Worm (Caenorhabditis elegans) whole organism, L4 larva: ENCODE data around the gene M176.16.

Experiments used
- F37D6.2 ChIP-seq: sonication (generic microtip); optimal IDR thresholded peaks from 2 replicates; lab custom pipeline; 2016; ENCODE audit warnings: mild to moderate bottlenecking, missing genetic modification characterization, missing compliant biosample characterization
- T26A8.4 ChIP-seq: fragments of 200-800 bp; sonication (Bioruptor generic); IDR thresholded peaks from 2 replicates; pipeline ENCODE4 v1.3.6; 2022; ENCODE audit warnings: missing genetic modification characterization, missing compliant biosample characterization
- Y48G9A.11 ChIP-seq: fragments of 200-800 bp; sonication (Bioruptor generic); IDR thresholded peaks from 2 replicates; pipeline ENCODE4 v1.3.6; 2022; ENCODE audit warnings: missing genetic modification reagents, missing genetic modification characterization, missing compliant biosample characterization
- aha-1 ChIP-seq: fragments of 150-350 bp; peaks from one replicate; lab custom pipeline; 2014; ENCODE audit warnings: missing biosample characterization, missing genetic modification characterization
- aly-2 ChIP-seq: sonication (generic microtip); optimal IDR thresholded peaks from 2 replicates; lab custom pipeline; 2018; ENCODE audit warnings: missing biosample characterization, missing genetic modification characterization
- ceh-62 ChIP-seq: sonication (generic microtip); optimal IDR thresholded peaks from 2 replicates; lab custom pipeline; 2017; ENCODE audit warnings: missing biosample characterization, missing genetic modification characterization
- ceh-82 ChIP-seq: sonication (generic microtip); optimal IDR thresholded peaks from 2 replicates; lab custom pipeline; 2017; ENCODE audit warnings: missing biosample characterization, missing genetic modification characterization
- ces-1 ChIP-seq: fragments of 150-350 bp; sonication (generic microtip); optimal IDR thresholded peaks from 4 replicates; lab custom pipeline; 2014; ENCODE audit warnings: missing biosample characterization, missing genetic modification reagents, missing genetic modification characterization
- ctbp-1 ChIP-seq: fragments of 200-800 bp; sonication (Bioruptor generic); IDR thresholded peaks from 2 replicates; pipeline ENCODE4 v1.3.6; 2022; ENCODE audit warnings: missing genetic modification reagents, missing genetic modification characterization, missing compliant biosample characterization
- daf-8 ChIP-seq: fragments of 200-800 bp; sonication (Bioruptor generic); IDR thresholded peaks from 2 replicates; pipeline ENCODE4 v1.3.6; 2022; ENCODE audit warnings: missing genetic modification characterization, missing compliant biosample characterization
- dmd-6 ChIP-seq: fragments of 200-800 bp; sonication (Bioruptor generic); IDR thresholded peaks from 2 replicates; pipeline ENCODE4 v1.3.6; 2022; ENCODE audit warnings: missing genetic modification reagents, missing genetic modification characterization, missing compliant biosample characterization
- dmd-8 ChIP-seq: fragments of 200-800 bp; sonication (Bioruptor generic); IDR thresholded peaks from 2 replicates; pipeline ENCODE4 v1.3.6; 2022; ENCODE audit warnings: missing genetic modification characterization, missing compliant biosample characterization
- dmd-9 ChIP-seq: fragments of 200-800 bp; sonication (Bioruptor generic); IDR thresholded peaks from 2 replicates; pipeline ENCODE4 v1.3.6; 2022; ENCODE audit warnings: missing genetic modification reagents, missing genetic modification characterization, missing compliant biosample characterization
- fkh-10 ChIP-seq: fragments of 150-350 bp; optimal IDR thresholded peaks from 2 replicates; lab custom pipeline; 2014; ENCODE audit warnings: missing biosample characterization, missing genetic modification reagents, missing genetic modification characterization
- fos-1 ChIP-seq: fragments of 150-350 bp; optimal IDR thresholded peaks from 2 replicates; lab custom pipeline; 2014; ENCODE audit warnings: missing biosample characterization, missing genetic modification characterization
- hif-1 ChIP-seq, 2 experiments: sonication (generic microtip); optimal IDR thresholded peaks; 2 replicates each; lab custom pipeline; 2016 to 2017; ENCODE audit warnings: missing compliant biosample characterization in 2 of 2, missing genetic modification characterization in 2 of 2, missing genetic modification reagents in 2 of 2, missing genotype in 2 of 2, mild to moderate bottlenecking in 1 of 2
- hlh-30 ChIP-seq: sonication (generic microtip); optimal IDR thresholded peaks from 2 replicates; lab custom pipeline; 2017; ENCODE audit warnings: antibody characterized with exemption, mild to moderate bottlenecking, missing genetic modification characterization, missing compliant biosample characterization; ENCODE audit not compliant: insufficient read depth
- hmg-1.1 ChIP-seq: fragments of 200-800 bp; sonication (Bioruptor generic); IDR thresholded peaks from 2 replicates; pipeline ENCODE4 v1.3.6; 2022; ENCODE audit warnings: missing genetic modification reagents, missing genetic modification characterization, missing compliant biosample characterization
- jun-1 ChIP-seq: fragments of 150-350 bp; optimal IDR thresholded peaks from 2 replicates; lab custom pipeline; 2014; ENCODE audit warnings: missing biosample characterization, missing genetic modification reagents, missing genetic modification characterization
- lim-7 ChIP-seq: fragments of 200-800 bp; sonication (Bioruptor generic); IDR thresholded peaks from 2 replicates; pipeline ENCODE4 v1.3.6; 2022; ENCODE audit warnings: missing genetic modification characterization, missing compliant biosample characterization
- madf-5 ChIP-seq, 2 experiments: fragments of 200-800 bp; sonication (Bioruptor generic); IDR thresholded peaks; 2 replicates each; pipeline ENCODE4 v1.3.6; 2022; ENCODE audit warnings: missing compliant biosample characterization in 2 of 2, missing genetic modification characterization in 2 of 2
- mdl-1 ChIP-seq, 2 experiments: fragments of 150-350 bp in 1 of 2; sonication (generic microtip) in 1 of 2; optimal IDR thresholded peaks; 2 replicates each; lab custom pipeline; 2014 to 2017; ENCODE audit warnings: missing biosample characterization in 2 of 2, missing genetic modification characterization in 2 of 2
- nhr-102 ChIP-seq: sonication (generic microtip); optimal IDR thresholded peaks from 2 replicates; lab custom pipeline; 2016; ENCODE audit warnings: mild to moderate bottlenecking, missing genetic modification characterization, moderate library complexity, missing compliant biosample characterization
- nhr-6 ChIP-seq: fragments of 150-350 bp; optimal IDR thresholded peaks from 2 replicates; lab custom pipeline; 2014; ENCODE audit warnings: missing biosample characterization, missing genetic modification characterization
- nhr-76 ChIP-seq: fragments of 150-350 bp; optimal IDR thresholded peaks from 2 replicates; lab custom pipeline; 2014; ENCODE audit warnings: missing biosample characterization, missing genetic modification characterization
- saeg-2 ChIP-seq: fragments of 200-800 bp; sonication (Bioruptor generic); IDR thresholded peaks from 2 replicates; pipeline ENCODE4 v1.3.6; 2022; ENCODE audit warnings: missing genetic modification reagents, missing genetic modification characterization, missing compliant biosample characterization
- set-16 ChIP-seq: fragments of 200-800 bp; sonication (Bioruptor generic); IDR thresholded peaks from 2 replicates; pipeline ENCODE4 v1.3.6; 2022; ENCODE audit warnings: missing genetic modification reagents, missing genetic modification characterization, missing compliant biosample characterization
- tra-1 ChIP-seq: fragments of 200-800 bp; sonication (Bioruptor generic); IDR thresholded peaks from 2 replicates; pipeline ENCODE4 v1.3.6; 2022; ENCODE audit warnings: missing genetic modification reagents, missing genetic modification characterization, missing compliant biosample characterization
- unc-39 ChIP-seq: sonication (generic microtip); optimal IDR thresholded peaks from 2 replicates; lab custom pipeline; 2017; ENCODE audit warnings: missing biosample characterization, missing genetic modification characterization
- unc-62 ChIP-seq, 3 experiments: fragments of 150-350 bp in 1 of 3; sonication (generic microtip); optimal IDR thresholded peaks in 2 of 3; peaks in 1 of 3; 1 replicate in 1 of 3; 2 replicates in 2 of 3; lab custom pipeline; 2014 to 2017; ENCODE audit warnings: missing biosample characterization in 3 of 3, missing genetic modification characterization in 3 of 3, missing genetic modification reagents in 3 of 3, missing genotype in 1 of 3
- zip-2 ChIP-seq: fragments of 150-350 bp; optimal IDR thresholded peaks from 2 replicates; lab custom pipeline; 2014; ENCODE audit warnings: missing biosample characterization, missing genetic modification characterization
- ztf-11 ChIP-seq: fragments of 150-350 bp; optimal IDR thresholded peaks from 2 replicates; lab custom pipeline; 2014; ENCODE audit warnings: missing biosample characterization, missing genetic modification characterization
- ztf-7 ChIP-seq: fragments of 150-350 bp; optimal IDR thresholded peaks from 2 replicates; lab custom pipeline; 2014; ENCODE audit warnings: missing biosample characterization, missing genetic modification characterization

Gene M176.16

DNA sequence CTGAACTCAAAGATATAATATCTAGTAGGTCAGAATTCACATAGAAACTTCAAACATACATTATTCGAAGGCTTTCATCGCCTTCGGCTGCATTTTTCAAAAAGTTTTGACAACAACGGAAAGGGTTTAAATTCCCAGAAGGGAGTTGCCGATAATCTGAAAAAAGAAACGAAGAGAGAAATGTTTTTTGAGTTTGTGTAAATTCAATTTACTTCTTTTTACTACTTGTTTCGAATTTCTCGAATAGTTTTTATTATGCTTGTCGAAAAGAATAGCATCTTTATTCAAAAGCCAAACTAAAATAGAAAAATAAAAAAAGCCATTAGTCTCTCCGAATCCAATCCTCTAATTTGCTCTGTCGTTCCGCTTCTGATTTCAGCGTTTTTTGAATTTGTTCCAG, 12.8 kb downstream of the M176.16 start:
- TF ChIP-seq fkh-10 (GFP tag; lab: Kevin White, UChicago) (peak; percentile 42), mdl-1 (tag; optimal IDR thresholded peaks at IDR 0.05; lab: Kevin White, UChicago) (no peak), ces-1 (GFP tag; lab: Kevin White, UChicago) (peak; percentile 37)

DNA sequence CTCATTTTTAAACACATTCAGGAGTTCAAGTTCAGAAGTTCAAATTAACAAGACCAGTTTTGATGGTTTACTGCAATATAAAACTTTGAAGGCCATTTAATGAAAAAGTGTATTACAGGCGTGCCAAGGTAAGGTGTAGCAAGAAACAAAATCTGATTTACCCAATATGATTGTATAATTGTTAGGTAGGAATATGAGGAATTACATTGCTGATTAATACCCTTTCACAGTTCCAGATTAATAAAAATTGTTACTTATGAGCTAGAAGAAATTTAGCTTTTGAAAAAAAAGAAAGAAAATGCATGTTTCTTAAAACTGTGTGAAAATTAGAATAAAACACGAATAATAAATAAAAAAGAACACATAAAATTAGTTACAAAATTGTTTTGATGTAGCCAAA, 15.3 kb downstream of the M176.16 start, which contains the start of gene kin-15:
kin-15 (minus strand) TSS at position 101 of the 400 bp plus-strand sequence.
- TF ChIP-seq lim-7: no peak
- no peak for TF ChIP-seq jun-1 (tag; lab: Kevin White, UChicago)
- TF ChIP-seq hif-1 (tag; optimal IDR thresholded peaks at IDR 0.05; lab: Kevin White, UChicago): no peak
- no peak for TF ChIP-seq daf-8 (GFP tag; lab: Robert Waterston, UW)
- TF ChIP-seq hmg-1.1: no peak
- no peak for TF ChIP-seq set-16 (GFP tag; lab: Robert Waterston, UW)
- TF ChIP-seq nhr-6 (tag; lab: Kevin White, UChicago): no peak
- no peak for TF ChIP-seq fos-1 (tag; lab: Kevin White, UChicago)
- no peak for TF ChIP-seq aly-2
- TF ChIP-seq, all 104 proteins: peak for 0

DNA sequence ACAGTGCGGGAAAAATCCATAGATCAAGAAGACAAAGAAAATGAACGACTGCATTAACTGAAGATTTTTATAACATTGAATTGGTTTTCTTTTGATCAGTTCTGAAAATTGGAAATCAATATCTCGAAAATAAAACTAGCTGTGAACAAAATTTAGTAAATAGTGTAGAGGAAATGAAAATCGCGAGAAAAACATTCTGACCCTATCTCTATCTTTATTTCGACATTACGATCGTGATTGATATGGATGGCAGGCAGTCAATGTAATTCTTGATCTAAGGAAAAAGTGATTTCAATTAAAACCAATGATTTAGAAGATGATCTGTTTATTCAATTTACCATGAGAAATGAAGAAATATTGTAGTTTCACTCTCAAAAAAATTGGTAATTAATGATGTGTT, 17.7 kb downstream of the M176.16 start, which contains the start of gene kin-16:
kin-16 (minus strand) TSS at position 101 of the 400 bp plus-strand sequence.
- TF ChIP-seq madf-5 (GFP tag; IDR thresholded peaks at IDR 0.05; lab: Robert Waterston, UW): no peak
- no peak for TF ChIP-seq saeg-2
- no peak for TF ChIP-seq ztf-11 (tag; lab: Kevin White, UChicago)
- no peak for TF ChIP-seq lim-7
- no peak for TF ChIP-seq set-16 (GFP tag; lab: Robert Waterston, UW)
- TF ChIP-seq unc-39 (tag; lab: Kevin White, UChicago): no peak
- TF ChIP-seq tra-1 (GFP tag; lab: Robert Waterston, UW): no peak

DNA sequence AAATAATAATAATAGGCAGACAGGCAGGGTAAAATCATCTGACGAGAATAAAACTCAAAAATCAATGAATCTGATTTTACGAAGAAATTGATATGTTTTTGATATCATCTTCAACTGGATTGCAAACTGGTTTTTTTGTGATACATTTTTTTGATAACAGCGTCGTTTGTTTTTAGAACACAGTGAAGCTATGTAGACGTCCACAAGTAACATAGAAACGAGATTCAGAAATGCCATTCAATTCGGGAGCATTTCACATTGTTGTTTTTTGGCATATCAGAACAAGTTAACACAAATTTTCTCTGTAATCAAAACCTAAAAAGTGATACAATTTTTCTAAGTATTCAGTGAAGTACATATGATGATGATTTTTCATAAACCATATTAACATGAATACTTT, 19.9 kb downstream of the M176.16 start, which contains the start of gene chil-13:
chil-13 (minus strand) TSS at position 101 of the 400 bp plus-strand sequence.
- TF ChIP-seq nhr-102 (no peak), saeg-2 (no peak), ceh-62 (tag; lab: Kevin White, UChicago) (no peak), Y48G9A.11 (GFP tag; lab: Robert Waterston, UW) (no peak), fos-1 (tag; lab: Kevin White, UChicago) (no peak)
- TF ChIP-seq, all 104 proteins: peak for 0

DNA sequence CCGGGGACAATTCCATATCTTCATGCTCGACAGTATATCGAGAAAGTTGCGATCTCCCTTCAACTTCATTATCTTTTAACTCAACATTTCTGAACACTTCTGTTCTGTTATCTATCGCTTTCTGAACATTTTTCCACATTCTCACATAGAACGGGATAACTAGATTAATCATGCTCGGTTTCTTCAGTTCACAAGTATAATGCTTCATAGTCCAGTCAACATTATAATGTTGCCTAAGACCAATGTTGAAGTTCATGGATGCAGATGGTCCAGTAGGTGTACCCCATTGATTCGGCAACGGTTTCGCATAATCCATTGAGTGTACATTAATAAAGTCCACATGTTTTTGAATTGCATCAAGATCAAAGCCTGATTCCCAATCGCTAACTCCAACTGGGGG, 20.5 kb downstream of the M176.16 start:
- TF ChIP-seq fos-1 (tag; lab: Kevin White, UChicago) (no peak), zip-2 (tag; lab: Kevin White, UChicago) (no peak), aha-1 (tag; lab: Kevin White, UChicago) (peak; percentile 3), unc-62 (GFP tag; optimal IDR thresholded peaks at IDR 0.05 in 1 of 2; lab: Kevin White, UChicago) (peak in 1 of 2 experiments; percentile 91), unc-62 (tag; optimal IDR thresholded peaks at IDR 0.05; lab: Kevin White, UChicago) (no peak)

DNA sequence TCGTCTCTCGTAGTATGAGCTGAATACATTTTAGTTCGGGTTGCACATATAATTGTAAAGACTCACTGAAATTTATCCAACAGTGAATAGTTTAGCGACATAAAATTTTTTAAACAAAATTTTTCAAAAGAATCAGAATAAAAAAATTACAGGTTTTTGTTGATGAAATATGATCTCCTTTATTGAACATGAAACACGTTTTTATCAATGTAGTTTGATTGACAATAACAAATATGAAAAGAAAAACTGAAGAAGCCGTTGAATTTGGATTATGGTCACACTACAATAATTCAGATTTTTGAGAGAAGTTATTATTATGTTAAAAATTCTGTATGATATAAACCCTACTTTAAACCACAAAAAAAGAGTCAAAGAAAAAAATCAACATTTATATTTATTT, 21.7 kb downstream of the M176.16 start, which contains the start of gene chil-17:
chil-17 (minus strand) TSS at position 101 of the 400 bp plus-strand sequence.
- TF ChIP-seq F37D6.2 (tag; lab: Kevin White, UChicago) (no peak), dmd-6 (GFP tag; lab: Robert Waterston, UW) (no peak), dmd-9 (no peak), T26A8.4 (GFP tag; lab: Robert Waterston, UW) (no peak), nhr-76 (no peak), ztf-7 (tag; lab: Kevin White, UChicago) (no peak), ceh-82 (tag; lab: Kevin White, UChicago) (no peak), ceh-62 (tag; lab: Kevin White, UChicago) (no peak), hlh-30 (no peak), ctbp-1 (GFP tag; lab: Robert Waterston, UW) (no peak), dmd-8 (GFP tag; lab: Robert Waterston, UW) (no peak), lim-7 (no peak)
